Worm (Caenorhabditis elegans): Measurements from ENCODE around the gene sut-2.

DNA sequence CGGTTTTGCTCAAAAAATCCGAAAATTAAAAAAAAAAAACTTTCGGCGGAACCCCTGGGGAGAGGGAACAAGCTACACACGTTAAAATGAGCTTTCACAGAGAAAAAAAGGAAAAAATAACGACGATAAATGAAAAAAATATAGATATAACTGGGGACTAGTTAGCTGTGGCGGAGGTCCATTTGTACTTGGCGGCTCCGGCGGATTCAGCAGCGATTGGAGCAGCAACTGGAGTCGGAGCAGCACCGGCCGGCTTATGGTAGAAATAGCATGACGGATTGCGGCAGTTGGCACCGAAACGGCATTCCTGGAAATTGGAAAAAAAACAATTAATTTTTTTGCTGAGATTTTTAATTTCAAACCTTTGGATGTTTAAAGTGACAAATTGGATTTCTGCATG is 7.4 kb downstream of the sut-2 start:
- TF ChIP-seq mxl-2 (GFP tag; conservative IDR thresholded peaks at IDR 0.05) (no peak), mep-1 (tag; optimal IDR thresholded peaks at IDR 0.05) (no peak), nhr-77 (tag; optimal IDR thresholded peaks at IDR 0.05) (no peak), madf-9 (GFP tag; conservative IDR thresholded peaks at IDR 0.05) (no peak), lsy-2 (tag; optimal IDR thresholded peaks at IDR 0.05) (no peak)

Data from whole organism, L4 larva.